Fruit fly (Drosophila melanogaster): ENCODE measurements around the gene CG9154.

Gene CG9154

dm6 chr2L:6085733-6086317, 15.3 kb upstream of the CG9154 start (continued):
- TF ChIP-seq CG12769 (tag; optimal IDR thresholded peaks at IDR 0.05) (peak; percentile 36), CG13424 (tag; optimal IDR thresholded peaks at IDR 0.05) (no peak), pzg (GFP tag; optimal IDR thresholded peaks at IDR 0.05) (no peak), CG12219 (GFP tag; optimal IDR thresholded peaks at IDR 0.05) (no peak), vvl (GFP tag; IDR thresholded peaks at IDR 0.05) (peak; percentile 36; the same call in 1 of the 2 replicates), jumu (GFP tag; optimal IDR thresholded peaks at IDR 0.05) (no peak), lab (GFP tag; optimal IDR thresholded peaks at IDR 0.05) (peak; percentile 24), CG18476 (GFP tag; optimal IDR thresholded peaks at IDR 0.05) (no peak), Aef1 (GFP tag; IDR thresholded peaks at IDR 0.05) (no peak), nmo (GFP tag; optimal IDR thresholded peaks at IDR 0.05) (no peak), CG11723 (GFP tag; optimal IDR thresholded peaks at IDR 0.05) (no peak), Deaf1 (tag; optimal IDR thresholded peaks at IDR 0.05) (peak; percentile 59), cg (GFP tag; optimal IDR thresholded peaks at IDR 0.05) (peak; percentile 27), CG16815 (GFP tag; optimal IDR thresholded peaks at IDR 0.05) (no peak), CG34422 (GFP tag; IDR thresholded peaks at IDR 0.05) (peak; percentile 20; the same call in 1 of the 3 replicates), PHDP (tag; optimal IDR thresholded peaks at IDR 0.05) (no peak), MTF-1 (GFP tag; optimal IDR thresholded peaks at IDR 0.05; ENCODE audit: borderline replicate concordance) (no peak), ham (GFP tag; IDR thresholded peaks at IDR 0.05) (no peak), gfzf (GFP tag; optimal IDR thresholded peaks at IDR 0.05) (no peak), MBD-R2 (GFP tag; IDR thresholded peaks at IDR 0.05) (no peak), CG12391 (tag; optimal IDR thresholded peaks at IDR 0.05) (no peak), CG2678 (tag; optimal IDR thresholded peaks at IDR 0.05) (no peak), CG3838 (GFP tag; optimal IDR thresholded peaks at IDR 0.05) (no peak), Sox100B (GFP tag; optimal IDR thresholded peaks at IDR 0.05) (no peak), btn (GFP tag; optimal IDR thresholded peaks at IDR 0.05) (no peak), CG3847 (GFP tag; IDR thresholded peaks at IDR 0.05) (no peak), CG11695 (GFP tag; IDR thresholded peaks at IDR 0.05) (no peak), gcm (GFP tag; optimal IDR thresholded peaks at IDR 0.05) (no peak), Hr39 (optimal IDR thresholded peaks at IDR 0.05) (no peak), B-H2 (GFP tag; optimal IDR thresholded peaks at IDR 0.05) (peak; percentile 79), CG13287 (GFP tag; IDR thresholded peaks at IDR 0.05; ENCODE audit: partially characterized antibody) (peak; percentile 42; the same call in 1 of the 2 replicates), NC2β (GFP tag; optimal IDR thresholded peaks at IDR 0.05) (no peak), CG12942 (GFP tag; optimal IDR thresholded peaks at IDR 0.05) (no peak), wek (GFP tag; optimal IDR thresholded peaks at IDR 0.05) (no peak), bigmax (GFP tag; optimal IDR thresholded peaks at IDR 0.05) (no peak), exex (tag; optimal IDR thresholded peaks at IDR 0.05) (peak; percentile 42), jigr1 (GFP tag; IDR thresholded peaks at IDR 0.05) (no peak), pros (GFP tag; optimal IDR thresholded peaks at IDR 0.05) (no peak), CG10462 (GFP tag; optimal IDR thresholded peaks at IDR 0.05) (no peak), CoRest (tag; optimal IDR thresholded peaks at IDR 0.05) (no peak), vfl (GFP tag; optimal IDR thresholded peaks at IDR 0.05) (no peak), Tbp (GFP tag; optimal IDR thresholded peaks at IDR 0.05) (no peak), run (tag; optimal IDR thresholded peaks at IDR 0.05) (no peak), Trl (optimal IDR thresholded peaks at IDR 0.05) (no peak), Trl (GFP tag; optimal IDR thresholded peaks at IDR 0.05) (no peak), ro (GFP tag; IDR thresholded peaks at IDR 0.05) (no peak), slbo (GFP tag; IDR thresholded peaks at IDR 0.05) (no peak), Spps (tag; optimal IDR thresholded peaks at IDR 0.05) (no peak), unpg (GFP tag; optimal IDR thresholded peaks at IDR 0.05) (no peak), CG17802 (tag; optimal IDR thresholded peaks at IDR 0.05) (no peak), wor (GFP tag; IDR thresholded peaks at IDR 0.05) (no peak)
